Worm (Caenorhabditis elegans) whole organism, early embryonic: ENCODE results near the gene ZK1086.3.

ENCODE experiments used
- B0310.2 ChIP-seq: sonication (generic microtip); optimal IDR thresholded peaks from 2 replicates; lab custom pipeline; 2016; ENCODE audit warnings: mild to moderate bottlenecking, missing genetic modification characterization, missing compliant biosample characterization
- F13C5.2 ChIP-seq: sonication (generic microtip); optimal IDR thresholded peaks from 2 replicates; lab custom pipeline; 2017; ENCODE audit warnings: mild to moderate bottlenecking, missing genetic modification characterization, inconsistent platforms, missing compliant biosample characterization
- aly-1 ChIP-seq: sonication (generic microtip); optimal IDR thresholded peaks from 2 replicates; lab custom pipeline; 2016; ENCODE audit warnings: missing genetic modification characterization, missing compliant biosample characterization
- ama-1 ChIP-seq: fragments of 150-350 bp; optimal IDR thresholded peaks from 2 replicates; lab custom pipeline; 2014
- ceh-13 ChIP-seq: fragments of 200-800 bp; sonication (Bioruptor generic); optimal IDR thresholded peaks from 2 replicates; lab custom pipeline; 2018; ENCODE audit warnings: mild to moderate bottlenecking, missing genetic modification characterization, missing compliant biosample characterization
- ceh-36 ChIP-seq: sonication (generic microtip); optimal IDR thresholded peaks from 2 replicates; lab custom pipeline; 2016; ENCODE audit warnings: missing genetic modification characterization, inconsistent platforms, missing compliant biosample characterization
- ets-7 ChIP-seq: sonication (generic microtip); optimal IDR thresholded peaks from 2 replicates; lab custom pipeline; 2016; ENCODE audit warnings: missing genotype, missing genetic modification characterization, missing compliant biosample characterization
- flt-1 ChIP-seq: fragments of 200-800 bp; sonication (Bioruptor generic); IDR thresholded peaks from 2 replicates; pipeline ENCODE4 v1.3.6; 2022; ENCODE audit warnings: missing genetic modification characterization, missing compliant biosample characterization
- hmbx-1 ChIP-seq: sonication (generic microtip); optimal IDR thresholded peaks from 2 replicates; lab custom pipeline; 2016; ENCODE audit warnings: mild to moderate bottlenecking, missing genetic modification characterization, missing compliant biosample characterization
- hmg-4 ChIP-seq: fragments of 200-800 bp; sonication (Bioruptor generic); optimal IDR thresholded peaks from 2 replicates; lab custom pipeline; 2018; ENCODE audit warnings: mild to moderate bottlenecking, missing genetic modification characterization, missing compliant biosample characterization
- hnd-1 ChIP-seq: sonication (generic microtip); optimal IDR thresholded peaks from 2 replicates; lab custom pipeline; 2016; ENCODE audit warnings: missing genetic modification characterization, missing compliant biosample characterization
- pes-1 ChIP-seq: fragments of 200-800 bp; sonication (Bioruptor generic); IDR thresholded peaks from 2 replicates; pipeline ENCODE4 v1.3.6; 2022; ENCODE audit warnings: missing genetic modification reagents, missing genetic modification characterization, missing compliant biosample characterization
- scrt-1 ChIP-seq: fragments of 200-800 bp; sonication (Bioruptor generic); IDR thresholded peaks from 2 replicates; pipeline ENCODE4 v1.3.6; 2022; ENCODE audit warnings: missing genetic modification characterization, missing compliant biosample characterization
- sea-1 ChIP-seq: fragments of 200-800 bp; sonication (Bioruptor generic); conservative IDR thresholded peaks from 2 replicates; pipeline ENCODE4 v1.3.6; 2022; ENCODE audit warnings: missing genetic modification characterization, missing compliant biosample characterization
- tbx-11 ChIP-seq: fragments of 200-800 bp; sonication (Bioruptor generic); IDR thresholded peaks from 2 replicates; pipeline ENCODE4 v1.3.6; 2022; ENCODE audit warnings: missing genetic modification characterization, missing compliant biosample characterization
- tbx-37 ChIP-seq: fragments of 200-800 bp; sonication (Bioruptor generic); conservative IDR thresholded peaks from 2 replicates; pipeline ENCODE4 v1.3.6; 2022; ENCODE audit warnings: missing genetic modification reagents, missing genetic modification characterization, missing compliant biosample characterization
- tra-4 ChIP-seq: sonication (generic microtip); optimal IDR thresholded peaks from 2 replicates; lab custom pipeline; 2017; ENCODE audit warnings: missing genetic modification characterization, missing compliant biosample characterization

ZK1086.3 gene

ce11 chrX:13795329-13795728 lies 4.7 kb downstream of the ZK1086.3 start:
- TF ChIP-seq pes-1 (GFP tag; lab: Robert Waterston, UW) = peak; percentile 36; the same call in 1 of the 2 replicates

DNA sequence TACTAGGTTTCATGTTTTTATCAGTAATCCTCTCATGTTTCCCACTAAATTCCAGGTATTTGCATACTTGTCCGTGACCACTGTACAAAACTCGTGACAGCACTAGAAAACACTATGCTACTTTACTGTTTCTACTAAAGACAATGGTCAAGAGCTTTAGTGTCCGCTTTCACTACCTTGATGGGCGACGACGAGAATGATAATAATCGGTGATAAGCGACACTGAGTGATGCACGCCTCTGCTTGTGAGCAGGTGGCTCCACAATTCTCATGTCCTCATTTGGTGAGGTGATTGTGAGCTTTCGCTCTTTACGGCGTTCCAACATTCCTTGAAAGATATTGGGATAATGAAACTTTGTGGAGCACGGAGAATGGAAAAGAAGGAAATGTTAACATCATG lies 12.6 kb downstream of the ZK1086.3 start:
- no peak for TF ChIP-seq ama-1 (lab: Kevin White, UChicago)
- no peak for TF ChIP-seq B0310.2 (tag; lab: Kevin White, UChicago)
- no peak for TF ChIP-seq ets-7 (tag; lab: Kevin White, UChicago)
- TF ChIP-seq flt-1 = no peak
- no peak for TF ChIP-seq hmg-4 (GFP tag; lab: Kevin White, UChicago)
- no peak for TF ChIP-seq aly-1
- no peak for TF ChIP-seq ceh-36 (tag; lab: Kevin White, UChicago)
- no peak for TF ChIP-seq tbx-37 (GFP tag; lab: Robert Waterston, UW)
- no peak for TF ChIP-seq pes-1 (GFP tag; lab: Robert Waterston, UW)

DNA sequence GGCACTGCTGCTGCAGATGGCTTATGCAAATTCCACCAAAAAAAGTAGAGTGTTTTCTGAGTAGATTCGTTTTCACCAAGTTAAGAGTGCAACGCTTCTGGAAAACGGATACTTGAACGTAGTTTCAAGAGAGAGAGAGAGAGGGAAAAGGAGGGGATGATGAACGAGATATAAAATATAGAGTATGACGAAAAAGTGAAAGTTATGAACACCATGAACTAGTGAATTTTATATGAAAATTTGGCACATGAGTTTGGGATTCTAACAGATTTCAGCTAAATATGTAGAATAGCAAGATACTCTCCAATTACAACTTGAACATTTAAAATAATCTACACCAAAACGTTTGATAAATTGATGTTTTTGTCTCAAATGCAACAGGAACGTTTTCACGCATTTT lies 19.1 kb downstream of the ZK1086.3 start, which contains the start of gene obr-3:
obr-3 (minus strand) TSS at position 101 of the 400 bp plus-strand sequence.
- TF ChIP-seq tbx-11 = no peak
- no peak for TF ChIP-seq F13C5.2
- TF ChIP-seq ceh-36 (tag; lab: Kevin White, UChicago) = no peak
- TF ChIP-seq pes-1 (GFP tag; lab: Robert Waterston, UW) = no peak
- no peak for TF ChIP-seq ama-1 (lab: Kevin White, UChicago)
- TF ChIP-seq scrt-1 = no peak
- no peak for TF ChIP-seq flt-1
- TF ChIP-seq B0310.2 (tag; lab: Kevin White, UChicago) = no peak
- no peak for TF ChIP-seq tra-4 (tag; lab: Kevin White, UChicago)
- TF ChIP-seq ets-7 (tag; lab: Kevin White, UChicago) = no peak

- TF ChIP-seq B0310.2 (tag; lab: Kevin White, UChicago) (no peak), F13C5.2 (no peak), pes-1 (GFP tag; lab: Robert Waterston, UW) (no peak), sea-1 (GFP tag; lab: Robert Waterston, UW) (no peak), aly-1 (no peak), hmbx-1 (tag; lab: Kevin White, UChicago) (no peak), ama-1 (lab: Kevin White, UChicago) (no peak), ceh-36 (tag; lab: Kevin White, UChicago) (no peak), ets-7 (tag; lab: Kevin White, UChicago) (no peak), scrt-1 (no peak), ceh-13 (GFP tag; lab: Kevin White, UChicago) (no peak), flt-1 (no peak)
These were observed 20.5 kb downstream of the ZK1086.3 start for ce11 chrX:13811156-13811555.

ce11 chrX:13811929-13812328 lies 21.3 kb downstream of the ZK1086.3 start:
- no peak for TF ChIP-seq hmbx-1 (tag; lab: Kevin White, UChicago)
- no peak for TF ChIP-seq tbx-37 (GFP tag; lab: Robert Waterston, UW)
- TF ChIP-seq scrt-1 = no peak
- no peak for TF ChIP-seq pes-1 (GFP tag; lab: Robert Waterston, UW)
- no peak for TF ChIP-seq tra-4 (tag; lab: Kevin White, UChicago)
- no peak for TF ChIP-seq tbx-11
- TF ChIP-seq hnd-1 (tag; lab: Kevin White, UChicago) = no peak
- no peak for TF ChIP-seq F13C5.2
- TF ChIP-seq B0310.2 (tag; lab: Kevin White, UChicago) = no peak
- no peak for TF ChIP-seq ets-7 (tag; lab: Kevin White, UChicago)

DNA sequence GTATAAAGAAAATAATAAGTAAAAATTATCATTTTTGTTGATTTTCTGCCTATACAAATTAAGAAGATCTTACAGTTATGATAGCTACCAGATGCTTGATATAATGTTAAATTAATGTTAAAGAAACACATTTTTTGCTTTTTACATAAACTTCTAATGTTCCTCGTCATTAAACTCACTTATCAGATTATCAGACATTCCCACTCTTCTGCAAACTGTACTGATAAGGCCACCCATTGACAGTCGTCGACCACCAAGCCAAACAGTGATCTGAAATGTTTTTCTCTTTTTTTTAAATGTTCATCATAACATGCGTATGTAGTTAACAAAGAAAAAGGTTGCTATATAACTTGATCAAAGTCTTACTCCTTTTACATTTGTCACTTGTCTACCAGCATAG lies 28.2 kb downstream of the ZK1086.3 start:
- TF ChIP-seq ama-1 (lab: Kevin White, UChicago) (no peak), tbx-37 (GFP tag; lab: Robert Waterston, UW) (no peak), hnd-1 (tag; lab: Kevin White, UChicago) (no peak), F13C5.2 (no peak), B0310.2 (tag; lab: Kevin White, UChicago) (no peak), aly-1 (no peak), ceh-13 (GFP tag; lab: Kevin White, UChicago) (no peak), hmg-4 (GFP tag; lab: Kevin White, UChicago) (no peak), tra-4 (tag; lab: Kevin White, UChicago) (no peak), pes-1 (GFP tag; lab: Robert Waterston, UW) (no peak), hmbx-1 (tag; lab: Kevin White, UChicago) (no peak), sea-1 (GFP tag; lab: Robert Waterston, UW) (no peak), tbx-11 (no peak), ets-7 (tag; lab: Kevin White, UChicago) (no peak)

DNA sequence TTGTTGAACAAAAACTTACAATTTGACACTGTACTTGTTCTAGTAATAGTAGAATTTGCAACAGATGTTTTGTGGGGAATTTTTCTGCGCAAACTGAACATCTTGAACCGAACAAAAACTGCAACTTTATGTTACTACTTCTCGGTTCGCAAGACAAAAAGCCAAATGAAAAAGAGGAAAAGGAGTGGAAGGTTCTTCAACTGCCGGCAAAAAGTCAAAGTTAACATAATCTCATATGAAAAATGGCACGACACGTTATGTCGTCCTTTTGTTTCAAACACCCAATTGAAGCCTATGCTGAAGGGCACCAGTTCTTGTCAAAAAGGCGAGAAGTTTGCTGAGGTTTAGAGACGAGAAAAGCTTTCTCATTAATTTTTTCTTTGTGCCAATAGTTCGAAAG lies 32.9 kb downstream of the ZK1086.3 start, which contains the start of gene twk-23:
twk-23 (minus strand) TSS at position 101 of the 400 bp plus-strand sequence.
- TF ChIP-seq F13C5.2 = no peak
- TF ChIP-seq ceh-13 (GFP tag; lab: Kevin White, UChicago) = no peak
- no peak for TF ChIP-seq ama-1 (lab: Kevin White, UChicago)
- no peak for TF ChIP-seq hmbx-1 (tag; lab: Kevin White, UChicago)
- TF ChIP-seq sea-1 (GFP tag; lab: Robert Waterston, UW) = no peak
- TF ChIP-seq pes-1 (GFP tag; lab: Robert Waterston, UW) = no peak

ce11 chrX:13833448-13833847 lies 42.8 kb downstream of the ZK1086.3 start:
- no peak for TF ChIP-seq ama-1 (lab: Kevin White, UChicago)
- no peak for TF ChIP-seq scrt-1
- TF ChIP-seq tra-4 (tag; lab: Kevin White, UChicago) = no peak
- no peak for TF ChIP-seq sea-1 (GFP tag; lab: Robert Waterston, UW)
- TF ChIP-seq B0310.2 (tag; lab: Kevin White, UChicago) = no peak
- TF ChIP-seq hmg-4 (GFP tag; lab: Kevin White, UChicago) = no peak
- no peak for TF ChIP-seq F13C5.2
- no peak for TF ChIP-seq pes-1 (GFP tag; lab: Robert Waterston, UW)
- TF ChIP-seq hnd-1 (tag; lab: Kevin White, UChicago) = no peak
- TF ChIP-seq flt-1 = no peak
- no peak for TF ChIP-seq tbx-37 (GFP tag; lab: Robert Waterston, UW)
- TF ChIP-seq ceh-13 (GFP tag; lab: Kevin White, UChicago) = no peak
- no peak for TF ChIP-seq ceh-36 (tag; lab: Kevin White, UChicago)
- TF ChIP-seq aly-1 = no peak
